Fruit fly (Drosophila melanogaster): ENCODE results near the gene CG33643.
A peak's percentile ranks its signal among the peaks of the same experiment; 100 is the strongest.

Gene CG33643

DNA sequence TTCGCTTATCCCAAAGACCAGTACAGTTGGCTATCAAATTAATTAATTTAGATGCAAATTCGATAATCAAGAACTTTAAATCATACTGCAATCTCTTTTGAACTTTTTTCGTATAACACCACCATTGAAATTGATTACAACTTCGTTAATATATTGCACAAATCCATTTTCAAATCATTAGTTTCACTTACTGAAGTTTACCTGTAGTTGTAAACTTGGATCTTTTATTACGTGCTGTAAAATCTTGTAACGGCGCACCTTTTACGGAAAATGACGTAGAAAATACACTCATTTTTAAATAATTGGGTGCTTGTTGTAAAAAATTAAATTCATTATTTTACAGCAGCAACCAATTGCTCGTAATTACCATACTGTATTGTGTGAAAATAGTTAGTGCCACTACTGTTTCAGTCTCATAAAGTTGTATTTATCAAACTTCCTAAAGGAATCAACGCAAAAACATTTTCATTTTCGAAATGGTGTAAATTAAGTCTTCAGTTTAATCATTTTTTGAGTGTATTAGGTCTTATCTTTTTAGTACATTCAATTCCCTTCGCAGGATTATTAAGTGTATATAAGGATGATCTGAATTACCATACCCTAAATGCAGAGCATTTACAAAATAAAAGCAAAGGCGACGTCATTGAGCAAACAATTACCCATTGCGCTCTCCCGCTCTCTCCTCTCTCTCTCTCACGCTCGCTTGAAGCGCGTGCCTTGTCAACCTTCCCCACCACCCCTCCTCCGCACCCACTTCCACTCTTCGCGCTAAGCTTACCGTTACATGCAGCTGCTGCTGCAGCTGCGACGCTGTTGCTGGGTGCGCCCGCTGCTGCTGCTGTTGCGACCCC, 18.5 kb upstream of the CG33643 start:
- TF ChIP-seq kay (GFP tag; ENCODE audit: borderline replicate concordance) (peak; percentile 94), CG14711 (tag; optimal IDR thresholded peaks at IDR 0.05) (peak; percentile 57), ovo (GFP tag; optimal IDR thresholded peaks at IDR 0.05) (peak; percentile 99), CG33017 (tag; optimal IDR thresholded peaks at IDR 0.05) (peak; percentile 71), Clk (GFP tag; optimal IDR thresholded peaks at IDR 0.05) (no peak), Mnt (GFP tag; optimal IDR thresholded peaks at IDR 0.05) (peak; percentile 4), cic (GFP tag; optimal IDR thresholded peaks at IDR 0.05) (no peak), CG1620 (GFP tag; optimal IDR thresholded peaks at IDR 0.05) (no peak), bab1 (GFP tag; optimal IDR thresholded peaks at IDR 0.05) (peak; percentile 43), CG5204 (GFP tag; optimal IDR thresholded peaks at IDR 0.05) (peak; percentile 22), CG11617 (GFP tag; optimal IDR thresholded peaks at IDR 0.05) (peak; percentile 41), CG7045 (GFP tag; optimal IDR thresholded peaks at IDR 0.05) (peak; percentile 23), CG7101 (tag; optimal IDR thresholded peaks at IDR 0.05) (peak; percentile 62), Hr96 (GFP tag; optimal IDR thresholded peaks at IDR 0.05) (peak; percentile 59), pad (GFP tag; optimal IDR thresholded peaks at IDR 0.05) (peak; percentile 16), CG12768 (GFP tag; optimal IDR thresholded peaks at IDR 0.05) (peak; percentile 10)

DNA sequence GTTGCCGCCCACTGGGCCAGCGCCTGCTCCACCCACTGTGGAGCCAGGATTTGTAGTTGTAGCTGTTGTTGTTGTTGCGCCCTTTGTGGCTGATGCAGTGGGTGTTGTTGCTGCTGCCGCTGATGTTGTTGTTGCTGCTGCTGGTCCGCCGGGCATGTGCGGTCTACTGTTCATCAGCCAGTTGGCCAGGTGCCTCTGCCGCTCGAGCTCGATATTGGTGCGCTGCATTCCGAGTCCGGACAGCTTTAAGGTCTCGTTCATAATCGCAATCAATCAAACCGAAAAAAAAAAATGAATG, 17.9 kb upstream of the CG33643 start:
- TF ChIP-seq bab1 (GFP tag; optimal IDR thresholded peaks at IDR 0.05): no peak
- TF ChIP-seq CG7101 (tag; optimal IDR thresholded peaks at IDR 0.05): no peak
- TF ChIP-seq cic (GFP tag; optimal IDR thresholded peaks at IDR 0.05): no peak
- TF ChIP-seq Crg-1 (GFP tag; optimal IDR thresholded peaks at IDR 0.05): no peak
- no peak for TF ChIP-seq CG12768 (GFP tag; optimal IDR thresholded peaks at IDR 0.05)
- no peak for TF ChIP-seq Clk (GFP tag; optimal IDR thresholded peaks at IDR 0.05)
- no peak for TF ChIP-seq cnc (optimal IDR thresholded peaks at IDR 0.05)
- no peak for TF ChIP-seq CG11617 (GFP tag; optimal IDR thresholded peaks at IDR 0.05)
- no peak for TF ChIP-seq tj (GFP tag; optimal IDR thresholded peaks at IDR 0.05)
- no peak for TF ChIP-seq pad (GFP tag; optimal IDR thresholded peaks at IDR 0.05)
- TF ChIP-seq CG1620 (GFP tag; optimal IDR thresholded peaks at IDR 0.05): no peak
- TF ChIP-seq toe (GFP tag; optimal IDR thresholded peaks at IDR 0.05): no peak
- no peak for TF ChIP-seq CG5204 (GFP tag; optimal IDR thresholded peaks at IDR 0.05)
- TF ChIP-seq Mnt (GFP tag; optimal IDR thresholded peaks at IDR 0.05): no peak
- no peak for TF ChIP-seq CG33017 (tag; optimal IDR thresholded peaks at IDR 0.05)
- no peak for TF ChIP-seq ovo (GFP tag; optimal IDR thresholded peaks at IDR 0.05)
- TF ChIP-seq kay (GFP tag; ENCODE audit: borderline replicate concordance): no peak

DNA sequence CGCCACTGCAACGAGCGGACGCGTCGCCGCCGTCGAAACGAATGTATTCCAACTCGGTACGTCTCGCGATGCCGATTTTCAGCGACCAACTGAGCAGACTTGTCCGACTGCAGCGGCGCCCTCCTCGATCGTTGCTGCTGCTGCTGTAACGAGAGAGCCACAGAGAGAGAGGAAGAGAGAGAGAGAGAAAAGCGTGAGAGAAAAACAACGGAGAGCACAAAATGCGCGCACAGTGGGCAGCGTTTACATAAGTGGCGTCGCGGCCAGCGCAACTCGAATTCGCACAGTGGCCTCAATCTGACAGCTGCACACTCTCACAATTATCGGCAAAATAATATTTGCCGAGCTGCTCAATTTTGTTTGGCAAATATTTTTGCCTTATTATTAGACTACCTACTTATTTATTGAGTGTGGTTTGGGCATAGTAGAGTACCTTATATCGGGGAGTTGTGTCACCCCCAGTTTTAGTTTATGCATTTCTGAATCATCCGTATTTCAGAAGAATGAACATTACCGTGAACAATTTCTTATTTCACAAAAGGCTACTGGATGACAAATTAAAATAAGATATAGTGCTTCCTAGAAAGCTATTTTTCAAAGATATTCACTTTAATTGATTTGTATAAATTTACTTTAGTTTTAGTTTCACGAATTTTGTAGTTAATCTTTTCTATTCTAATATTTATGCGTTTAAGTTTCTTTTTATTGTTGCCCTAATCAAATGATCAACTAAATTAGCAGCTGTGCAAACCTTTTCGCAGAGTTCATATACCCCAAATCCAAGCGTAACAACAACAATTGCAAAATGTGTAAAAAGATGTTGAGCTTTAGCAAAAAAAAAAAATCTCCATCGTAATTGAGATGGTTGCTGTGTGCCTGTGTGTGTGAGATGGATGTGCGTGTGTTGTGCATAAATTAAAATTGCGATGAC, 17.3 kb upstream of the CG33643 start:
- no peak for TF ChIP-seq tj (GFP tag; optimal IDR thresholded peaks at IDR 0.05)
- TF ChIP-seq CG33017 (tag; optimal IDR thresholded peaks at IDR 0.05): peak; percentile 33
- peak; percentile 29 for TF ChIP-seq CG7101 (tag; optimal IDR thresholded peaks at IDR 0.05)
- TF ChIP-seq ovo (GFP tag; optimal IDR thresholded peaks at IDR 0.05): no peak
- TF ChIP-seq Mnt (GFP tag; optimal IDR thresholded peaks at IDR 0.05): peak; percentile 32
- TF ChIP-seq CG11617 (GFP tag; optimal IDR thresholded peaks at IDR 0.05): peak; percentile 63
- no peak for TF ChIP-seq cic (GFP tag; optimal IDR thresholded peaks at IDR 0.05)
- no peak for TF ChIP-seq CG12768 (GFP tag; optimal IDR thresholded peaks at IDR 0.05)
- TF ChIP-seq CG14711 (tag; optimal IDR thresholded peaks at IDR 0.05): no peak
- peak; percentile 7 for TF ChIP-seq bab1 (GFP tag; optimal IDR thresholded peaks at IDR 0.05)
- TF ChIP-seq CG5204 (GFP tag; optimal IDR thresholded peaks at IDR 0.05): peak; percentile 82
- TF ChIP-seq toe (GFP tag; optimal IDR thresholded peaks at IDR 0.05): peak; percentile 69
- peak; percentile 31 for TF ChIP-seq CG7045 (GFP tag; optimal IDR thresholded peaks at IDR 0.05)
- TF ChIP-seq kay (GFP tag; ENCODE audit: borderline replicate concordance): peak; percentile 87
- TF ChIP-seq Hr96 (GFP tag; optimal IDR thresholded peaks at IDR 0.05): peak; percentile 40
- peak; percentile 12 for TF ChIP-seq pad (GFP tag; optimal IDR thresholded peaks at IDR 0.05)
- TF ChIP-seq Clk (GFP tag; optimal IDR thresholded peaks at IDR 0.05): peak; percentile 27
- no peak for TF ChIP-seq cnc (optimal IDR thresholded peaks at IDR 0.05)
- TF ChIP-seq Crg-1 (GFP tag; optimal IDR thresholded peaks at IDR 0.05): peak; percentile 21
- peak; percentile 34 for TF ChIP-seq CG1620 (GFP tag; optimal IDR thresholded peaks at IDR 0.05)

DNA sequence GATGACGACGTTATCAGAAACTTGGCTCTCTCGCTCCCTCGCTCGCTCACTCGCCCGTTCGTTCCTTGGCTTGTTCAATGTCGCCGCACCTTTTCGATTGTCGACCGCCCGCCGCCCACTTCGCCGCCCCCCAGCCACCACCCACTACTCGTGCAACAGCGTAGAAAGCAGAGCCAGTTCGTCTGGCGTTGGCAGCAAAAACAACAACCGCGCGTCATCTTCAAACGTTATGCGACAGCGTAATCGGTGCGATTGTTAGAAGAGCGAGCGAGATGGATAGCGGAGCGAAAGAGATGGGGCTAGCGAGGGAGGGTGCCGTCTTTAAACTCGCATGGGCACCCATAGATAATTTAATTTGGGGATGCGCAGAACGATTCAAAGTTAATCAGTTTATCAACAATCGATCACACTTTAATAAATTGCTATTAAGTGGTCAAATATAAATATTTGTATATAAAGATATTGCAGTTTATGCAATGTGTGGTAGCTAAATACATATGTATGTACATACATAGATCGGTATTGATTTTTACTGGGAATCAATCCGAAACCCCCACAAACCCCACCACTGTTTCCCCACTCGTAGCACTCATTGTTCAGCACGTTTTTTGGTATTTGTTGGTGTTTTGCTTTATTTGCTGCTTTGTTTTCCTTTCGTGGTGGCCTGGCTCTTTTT, 16.5 kb upstream of the CG33643 start:
- TF ChIP-seq Crg-1 (GFP tag; optimal IDR thresholded peaks at IDR 0.05): peak; percentile 86
- TF ChIP-seq toe (GFP tag; optimal IDR thresholded peaks at IDR 0.05): peak; percentile 18
- peak; percentile 79 for TF ChIP-seq CG14711 (tag; optimal IDR thresholded peaks at IDR 0.05)
- peak; percentile 60 for TF ChIP-seq CG7045 (GFP tag; optimal IDR thresholded peaks at IDR 0.05)
- peak; percentile 24 for TF ChIP-seq Clk (GFP tag; optimal IDR thresholded peaks at IDR 0.05)
- TF ChIP-seq CG5204 (GFP tag; optimal IDR thresholded peaks at IDR 0.05): peak; percentile 77
- TF ChIP-seq kay (GFP tag; ENCODE audit: borderline replicate concordance): peak; percentile 93
- no peak for TF ChIP-seq cnc (optimal IDR thresholded peaks at IDR 0.05)
- peak; percentile 89 for TF ChIP-seq CG11617 (GFP tag; optimal IDR thresholded peaks at IDR 0.05)
- TF ChIP-seq Mnt (GFP tag; optimal IDR thresholded peaks at IDR 0.05): peak; percentile 70
- peak; percentile 90 for TF ChIP-seq CG7101 (tag; optimal IDR thresholded peaks at IDR 0.05)
- peak; percentile 87 for TF ChIP-seq CG12768 (GFP tag; optimal IDR thresholded peaks at IDR 0.05)
- TF ChIP-seq Hr96 (GFP tag; optimal IDR thresholded peaks at IDR 0.05): peak; percentile 54
- TF ChIP-seq pad (GFP tag; optimal IDR thresholded peaks at IDR 0.05): peak; percentile 62
- peak; percentile 65 for TF ChIP-seq CG1620 (GFP tag; optimal IDR thresholded peaks at IDR 0.05)
- TF ChIP-seq CG33017 (tag; optimal IDR thresholded peaks at IDR 0.05): peak; percentile 91
- TF ChIP-seq tj (GFP tag; optimal IDR thresholded peaks at IDR 0.05): peak; percentile 57
- peak; percentile 86 for TF ChIP-seq cic (GFP tag; optimal IDR thresholded peaks at IDR 0.05)
- TF ChIP-seq bab1 (GFP tag; optimal IDR thresholded peaks at IDR 0.05): peak; percentile 72
- TF ChIP-seq ovo (GFP tag; optimal IDR thresholded peaks at IDR 0.05): peak; percentile 42

All from whole organism, adult.